Worm (Caenorhabditis elegans) whole organism, L1 larva: ENCODE measurements around the gene srg-69.

ENCODE experiments used
- C34B4.2 ChIP-seq: sonication (generic microtip); optimal IDR thresholded peaks from 2 replicates; lab custom pipeline; 2017; ENCODE audit warnings: mild to moderate bottlenecking, missing genetic modification characterization, missing compliant biosample characterization
- F16B12.6 ChIP-seq: fragments of 150-350 bp; optimal IDR thresholded peaks from 2 replicates; lab custom pipeline; 2014; ENCODE audit warnings: missing biosample characterization, missing genetic modification characterization
- alr-1 ChIP-seq: fragments of 200-800 bp; sonication (Bioruptor generic); optimal IDR thresholded peaks from 2 replicates; lab custom pipeline; 2018; ENCODE audit warnings: borderline replicate concordance, mild to moderate bottlenecking, missing genetic modification characterization, missing compliant biosample characterization
- ceh-8 ChIP-seq: fragments of 200-800 bp; sonication (Bioruptor generic); optimal IDR thresholded peaks from 2 replicates; lab custom pipeline; 2018; ENCODE audit warnings: mild to moderate bottlenecking, missing genetic modification characterization, moderate library complexity, missing compliant biosample characterization
- ceh-88 ChIP-seq: fragments of 200-800 bp; sonication (Bioruptor generic); IDR thresholded peaks from 2 replicates; pipeline ENCODE4 v1.3.6; 2022; ENCODE audit warnings: missing genetic modification characterization, missing compliant biosample characterization
- ceh-90 ChIP-seq: sonication (generic microtip); optimal IDR thresholded peaks from 2 replicates; lab custom pipeline; 2016; ENCODE audit warnings: missing genetic modification characterization, missing compliant biosample characterization
- dpl-1 ChIP-seq, 3 experiments: fragments of 150-350 bp in 2 of 3; sonication (generic microtip) in 1 of 3; optimal IDR thresholded peaks; 2 replicates each; lab custom pipeline; 2014 to 2017; ENCODE audit warnings: missing biosample characterization in 3 of 3, missing genetic modification characterization in 3 of 3, missing genetic modification reagents in 3 of 3
- dsc-1 ChIP-seq: sonication (generic microtip); optimal IDR thresholded peaks from 2 replicates; lab custom pipeline; 2016; ENCODE audit warnings: mild to moderate bottlenecking, missing genetic modification characterization, missing compliant biosample characterization
- efl-1 ChIP-seq, 4 experiments: fragments of 150-350 bp; optimal IDR thresholded peaks in 3 of 4; peaks in 1 of 4; 1 replicate in 1 of 4; 2 replicates in 3 of 4; lab custom pipeline; 2014; ENCODE audit warnings: missing biosample characterization in 2 of 4, missing genetic modification characterization in 2 of 4, missing genetic modification reagents in 2 of 4
- efl-3 ChIP-seq: fragments of 200-800 bp; sonication (Bioruptor generic); optimal IDR thresholded peaks from 2 replicates; lab custom pipeline; 2018; ENCODE audit warnings: mild to moderate bottlenecking, missing genetic modification characterization, missing compliant biosample characterization
- egl-13 ChIP-seq: sonication (generic microtip); optimal IDR thresholded peaks from 2 replicates; lab custom pipeline; 2016; ENCODE audit warnings: missing genotype, missing genetic modification reagents, missing genetic modification characterization, missing compliant biosample characterization
- egl-27 ChIP-seq, 2 experiments: fragments of 150-350 bp in 1 of 2; sonication (generic microtip); optimal IDR thresholded peaks; 3 replicates each; lab custom pipeline; 2017 to 2018; ENCODE audit warnings: missing biosample characterization in 2 of 2, missing genetic modification characterization in 2 of 2, missing genetic modification reagents in 2 of 2
- fkh-4 ChIP-seq: sonication (generic microtip); optimal IDR thresholded peaks from 2 replicates; lab custom pipeline; 2016; ENCODE audit warnings: missing compliant biosample characterization, missing genetic modification characterization, borderline replicate concordance
- fkh-8 ChIP-seq: sonication (generic microtip); optimal IDR thresholded peaks from 2 replicates; lab custom pipeline; 2016; ENCODE audit warnings: mild to moderate bottlenecking, missing genetic modification characterization, missing compliant biosample characterization
- fos-1 ChIP-seq: fragments of 150-350 bp; optimal IDR thresholded peaks from 2 replicates; lab custom pipeline; 2014; ENCODE audit warnings: missing biosample characterization, missing genetic modification characterization
- hlh-17 ChIP-seq: fragments of 200-800 bp; sonication (Bioruptor generic); optimal IDR thresholded peaks from 2 replicates; lab custom pipeline; 2018; ENCODE audit warnings: missing genetic modification characterization, mild to moderate bottlenecking, missing compliant biosample characterization, moderate library complexity, borderline replicate concordance
- hpl-2 ChIP-seq: fragments of 150-350 bp; optimal IDR thresholded peaks from 2 replicates; lab custom pipeline; 2014; ENCODE audit warnings: missing biosample characterization, missing genetic modification reagents, missing genetic modification characterization
- irx-1 ChIP-seq: sonication (generic microtip); optimal IDR thresholded peaks from 2 replicates; lab custom pipeline; 2016; ENCODE audit warnings: missing genetic modification characterization, missing compliant biosample characterization
- lin-35 ChIP-seq, 2 experiments: fragments of 150-350 bp; optimal IDR thresholded peaks; 2 replicates each; lab custom pipeline; 2014; ENCODE audit warnings: missing biosample characterization in 2 of 2, missing genetic modification characterization in 2 of 2, missing genetic modification reagents in 2 of 2
- lin-39 ChIP-seq: fragments of 150-350 bp; optimal IDR thresholded peaks from 2 replicates; lab custom pipeline; 2014; ENCODE audit warnings: missing biosample characterization, missing genetic modification reagents, missing genetic modification characterization
- lir-3 ChIP-seq: sonication (generic microtip); optimal IDR thresholded peaks from 2 replicates; lab custom pipeline; 2016; ENCODE audit warnings: mild to moderate bottlenecking, missing genetic modification characterization, moderate library complexity, missing compliant biosample characterization; ENCODE audit not compliant: poor library complexity
- mab-9 ChIP-seq: fragments of 200-800 bp; sonication (Bioruptor generic); IDR thresholded peaks from 2 replicates; pipeline ENCODE4 v1.3.6; 2022; ENCODE audit warnings: missing genetic modification reagents, missing genetic modification characterization, missing compliant biosample characterization
- mdl-1 ChIP-seq, 2 experiments: fragments of 150-350 bp; optimal IDR thresholded peaks; 2 replicates each; lab custom pipeline; 2014 to 2017; ENCODE audit warnings: missing biosample characterization in 2 of 2, missing genetic modification characterization in 2 of 2, inconsistent platforms in 1 of 2
- mef-2 ChIP-seq: fragments of 150-350 bp; optimal IDR thresholded peaks from 2 replicates; lab custom pipeline; 2014; ENCODE audit warnings: missing biosample characterization, missing genetic modification characterization
- mep-1 ChIP-seq: fragments of 150-350 bp; optimal IDR thresholded peaks from 2 replicates; lab custom pipeline; 2014; ENCODE audit warnings: missing biosample characterization, missing genetic modification characterization
- nhr-12 ChIP-seq: sonication (generic microtip); optimal IDR thresholded peaks from 2 replicates; lab custom pipeline; 2017; ENCODE audit warnings: missing biosample characterization, missing genetic modification characterization
- nhr-20 ChIP-seq: sonication (generic microtip); optimal IDR thresholded peaks from 2 replicates; lab custom pipeline; 2016; ENCODE audit warnings: mild to moderate bottlenecking, missing genetic modification characterization, missing compliant biosample characterization
- nhr-237 ChIP-seq: fragments of 150-350 bp; optimal IDR thresholded peaks from 2 replicates; lab custom pipeline; 2014; ENCODE audit warnings: missing biosample characterization, missing genetic modification characterization
- nhr-47 ChIP-seq: sonication (generic microtip); optimal IDR thresholded peaks from 2 replicates; lab custom pipeline; 2016; ENCODE audit warnings: mild to moderate bottlenecking, missing genetic modification characterization, moderate library complexity, missing compliant biosample characterization
- nhr-71 ChIP-seq: sonication (generic microtip); optimal IDR thresholded peaks from 2 replicates; lab custom pipeline; 2016; ENCODE audit warnings: mild to moderate bottlenecking, missing genetic modification characterization, moderate library complexity, missing compliant biosample characterization
- nhr-76 ChIP-seq: sonication (generic microtip); optimal IDR thresholded peaks from 2 replicates; lab custom pipeline; 2017; ENCODE audit warnings: missing biosample characterization, missing genetic modification characterization
- nhr-77 ChIP-seq: fragments of 150-350 bp; optimal IDR thresholded peaks from 2 replicates; lab custom pipeline; 2014; ENCODE audit warnings: missing biosample characterization, missing genetic modification characterization
- nhr-84 ChIP-seq: sonication (generic microtip); optimal IDR thresholded peaks from 2 replicates; lab custom pipeline; 2017; ENCODE audit warnings: missing biosample characterization, missing genetic modification characterization
- nhr-85 ChIP-seq: sonication (generic microtip); peaks from one replicate; lab custom pipeline; 2016; ENCODE audit warnings: missing genetic modification characterization, inconsistent platforms, missing compliant biosample characterization
- nhr-90 ChIP-seq: sonication (generic microtip); optimal IDR thresholded peaks from 2 replicates; lab custom pipeline; 2016; ENCODE audit warnings: mild to moderate bottlenecking, missing genetic modification characterization, missing compliant biosample characterization; ENCODE audit not compliant: poor library complexity
- pag-3 ChIP-seq: sonication (generic microtip); optimal IDR thresholded peaks from 2 replicates; lab custom pipeline; 2017; ENCODE audit warnings: missing genetic modification characterization, mild to moderate bottlenecking, missing compliant biosample characterization, antibody characterized with exemption, borderline replicate concordance; ENCODE audit not compliant: insufficient read depth
- pax-3 ChIP-seq: fragments of 200-800 bp; sonication (Bioruptor generic); optimal IDR thresholded peaks from 2 replicates; lab custom pipeline; 2018; ENCODE audit warnings: mild to moderate bottlenecking, missing genetic modification characterization, moderate library complexity, missing compliant biosample characterization
- pqm-1 ChIP-seq: sonication (generic microtip); optimal IDR thresholded peaks from 3 replicates; lab custom pipeline; 2017; ENCODE audit warnings: missing biosample characterization, missing genetic modification characterization
- rnt-1 ChIP-seq: sonication (generic microtip); optimal IDR thresholded peaks from 2 replicates; lab custom pipeline; 2016; ENCODE audit warnings: mild to moderate bottlenecking, missing genetic modification characterization, moderate library complexity, missing compliant biosample characterization
- skn-1 ChIP-seq: fragments of 150-350 bp; optimal IDR thresholded peaks from 2 replicates; lab custom pipeline; 2014; ENCODE audit warnings: missing biosample characterization, missing genetic modification characterization
- snu-23 ChIP-seq: sonication (generic microtip); optimal IDR thresholded peaks from 2 replicates; lab custom pipeline; 2016; ENCODE audit warnings: missing genetic modification characterization, missing compliant biosample characterization
- swsn-7 ChIP-seq: sonication (generic microtip); optimal IDR thresholded peaks from 2 replicates; lab custom pipeline; 2016; ENCODE audit warnings: missing genetic modification characterization, missing compliant biosample characterization
- tbx-2 ChIP-seq: sonication (generic microtip); optimal IDR thresholded peaks from 2 replicates; lab custom pipeline; 2016; ENCODE audit warnings: missing genetic modification characterization, missing compliant biosample characterization
- unc-130 ChIP-seq: fragments of 150-350 bp; optimal IDR thresholded peaks from 2 replicates; lab custom pipeline; 2017; ENCODE audit warnings: missing biosample characterization, missing genetic modification characterization, inconsistent platforms
- unc-30 ChIP-seq: sonication (generic microtip); optimal IDR thresholded peaks from 2 replicates; lab custom pipeline; 2017; ENCODE audit warnings: missing biosample characterization, missing genetic modification characterization
- unc-62 ChIP-seq: fragments of 150-350 bp; optimal IDR thresholded peaks from 2 replicates; lab custom pipeline; 2014; ENCODE audit warnings: missing biosample characterization, missing genetic modification reagents, missing genetic modification characterization
- unc-86 ChIP-seq: sonication (generic microtip); optimal IDR thresholded peaks from 2 replicates; lab custom pipeline; 2016; ENCODE audit warnings: missing genetic modification characterization, missing compliant biosample characterization
- unc-98 ChIP-seq: fragments of 200-800 bp; sonication (Bioruptor generic); IDR thresholded peaks from 2 replicates; pipeline ENCODE4 v1.3.6; 2022; ENCODE audit warnings: missing genetic modification characterization, missing compliant biosample characterization
- vab-15 ChIP-seq: sonication (generic microtip); optimal IDR thresholded peaks from 2 replicates; lab custom pipeline; 2017; ENCODE audit warnings: missing genotype, mild to moderate bottlenecking, missing genetic modification characterization, missing compliant biosample characterization
- zag-1 ChIP-seq: fragments of 150-350 bp; optimal IDR thresholded peaks from 2 replicates; lab custom pipeline; 2014; ENCODE audit warnings: missing biosample characterization, missing genetic modification characterization
- zip-4 ChIP-seq: fragments of 200-800 bp; sonication (Bioruptor generic); optimal IDR thresholded peaks from 2 replicates; lab custom pipeline; 2018; ENCODE audit warnings: mild to moderate bottlenecking, missing genetic modification characterization, moderate library complexity, missing compliant biosample characterization
- ztf-4 ChIP-seq: fragments of 150-350 bp; optimal IDR thresholded peaks from 2 replicates; lab custom pipeline; 2014; ENCODE audit warnings: missing biosample characterization, missing genetic modification characterization

The srg-69 gene

DNA sequence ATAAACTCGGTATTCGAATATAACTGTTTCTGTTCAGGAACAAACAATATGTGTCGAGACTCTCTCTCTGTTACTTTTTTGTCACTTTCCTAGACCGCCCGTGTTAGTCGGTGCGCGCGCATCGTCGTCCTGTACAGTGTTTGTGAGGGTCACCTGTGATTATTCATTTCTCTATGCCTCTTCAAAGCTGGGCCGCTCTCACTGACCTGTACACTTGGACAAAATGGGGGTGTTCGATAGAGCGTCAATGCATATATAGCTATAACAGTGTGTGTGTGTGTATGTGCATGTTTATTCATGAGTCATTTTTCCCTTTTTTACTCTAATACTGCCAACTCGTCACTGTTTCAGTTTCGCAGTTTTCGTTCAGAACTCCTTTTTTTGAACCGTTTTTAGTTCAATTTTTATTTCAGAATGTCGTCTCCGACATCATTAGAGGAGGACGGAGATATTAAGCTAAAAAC lies 24.2 kb downstream of the srg-69 start, which contains the start of gene pkc-3:
Gene pkc-3, plus strand, starts transcription at position 414 of the 464 bp plus-strand sequence.
- TF ChIP-seq ceh-88 (GFP tag; lab: Robert Waterston, UW) (no peak), nhr-85 (tag; lab: Kevin White, UChicago) (peak; percentile 81), unc-130 (tag; lab: Kevin White, UChicago) (no peak), swsn-7 (tag; lab: Kevin White, UChicago) (peak; percentile 50), unc-62 (GFP tag; lab: Kevin White, UChicago) (no peak), nhr-90 (tag; lab: Kevin White, UChicago) (peak; percentile 77), nhr-77 (tag; lab: Kevin White, UChicago) (peak; percentile 79), efl-1 (optimal IDR thresholded peaks at IDR 0.05; lab: Kevin White, UChicago) (peak; percentile 53 to 54), efl-1 (GFP tag; optimal IDR thresholded peaks at IDR 0.05 in 1 of 2; lab: Kevin White, UChicago) (peak; percentile 21 to 95), mdl-1 (tag; optimal IDR thresholded peaks at IDR 0.05; lab: Kevin White, UChicago) (peak in 1 of 2 experiments; percentile 36), fkh-8 (tag; lab: Kevin White, UChicago) (no peak), nhr-84 (tag; lab: Kevin White, UChicago) (no peak), nhr-76 (tag; lab: Kevin White, UChicago) (no peak), nhr-71 (tag; lab: Kevin White, UChicago) (peak; percentile 71), pqm-1 (tag; lab: Kevin White, UChicago) (no peak), egl-27 (tag; optimal IDR thresholded peaks at IDR 0.05; lab: Kevin White, UChicago) (no peak), dpl-1 (GFP tag; optimal IDR thresholded peaks at IDR 0.05; lab: Kevin White, UChicago) (peak in 2 of 3 experiments; percentile 47 to 50), zip-4 (GFP tag; lab: Kevin White, UChicago) (peak; percentile 18), alr-1 (tag; lab: Kevin White, UChicago) (no peak), hlh-17 (GFP tag; lab: Kevin White, UChicago) (no peak), fkh-4 (no peak), lir-3 (peak; percentile 12), efl-3 (GFP tag; lab: Kevin White, UChicago) (no peak), hpl-2 (peak; percentile 67), unc-98 (no peak), snu-23 (GFP tag; lab: Kevin White, UChicago) (peak; percentile 80), nhr-47 (tag; lab: Kevin White, UChicago) (peak; percentile 37), zag-1 (tag; lab: Kevin White, UChicago) (no peak), ceh-90 (tag; lab: Kevin White, UChicago) (no peak), irx-1 (tag; lab: Kevin White, UChicago) (peak; percentile 29), skn-1 (tag; lab: Kevin White, UChicago) (peak; percentile 51), fos-1 (tag; lab: Kevin White, UChicago) (peak; percentile 10), dsc-1 (tag; lab: Kevin White, UChicago) (no peak), vab-15 (tag; lab: Kevin White, UChicago) (no peak), nhr-12 (tag; lab: Kevin White, UChicago) (no peak), rnt-1 (peak; percentile 16), ztf-4 (tag; lab: Kevin White, UChicago) (peak; percentile 78), unc-30 (tag; lab: Kevin White, UChicago) (no peak), C34B4.2 (no peak), pag-3 (tag; lab: Kevin White, UChicago) (no peak), mab-9 (GFP tag; lab: Robert Waterston, UW) (no peak), lin-35 (GFP tag; optimal IDR thresholded peaks at IDR 0.05; lab: Kevin White, UChicago) (peak; percentile 25 to 81), mep-1 (tag; lab: Kevin White, UChicago) (peak; percentile 70), mef-2 (tag; lab: Kevin White, UChicago) (no peak), tbx-2 (tag; lab: Kevin White, UChicago) (peak; percentile 32), unc-86 (tag; lab: Kevin White, UChicago) (no peak), egl-13 (tag; lab: Kevin White, UChicago) (no peak), pax-3 (no peak), lin-39 (tag; lab: Kevin White, UChicago) (no peak), ceh-8 (no peak), F16B12.6 (tag; lab: Kevin White, UChicago) (no peak), nhr-237 (no peak), nhr-20 (peak; percentile 81)
